Fruit fly (Drosophila melanogaster): ENCODE measurements around the gene CG42750.

Gene CG42750

dm6 chr2L:18310489-18310888, 34.9 kb upstream of the CG42750 start (continued):
- no peak for TF ChIP-seq ERR (GFP tag; optimal IDR thresholded peaks at IDR 0.05)
- peak; percentile 80 for TF ChIP-seq Ada2b (GFP tag; IDR thresholded peaks at IDR 0.05)
- TF ChIP-seq MESR4 (GFP tag; optimal IDR thresholded peaks at IDR 0.05) = no peak
- TF ChIP-seq Hr3 (GFP tag; optimal IDR thresholded peaks at IDR 0.05) = peak; percentile 48
- no peak for TF ChIP-seq CG5953 (GFP tag; IDR thresholded peaks at IDR 0.05)
- TF ChIP-seq run (tag; optimal IDR thresholded peaks at IDR 0.05) = no peak
- TF ChIP-seq ash1 (GFP tag; optimal IDR thresholded peaks at IDR 0.05) = no peak
- no peak for TF ChIP-seq CG7357 (GFP tag; IDR thresholded peaks at IDR 0.05)
- no peak for TF ChIP-seq CG15479 (GFP tag; optimal IDR thresholded peaks at IDR 0.05)
- TF ChIP-seq repo (GFP tag; optimal IDR thresholded peaks at IDR 0.05) = no peak
- no peak for TF ChIP-seq sc (optimal IDR thresholded peaks at IDR 0.05)
- peak; percentile 68 for TF ChIP-seq sc (GFP tag; optimal IDR thresholded peaks at IDR 0.05)
- TF ChIP-seq Ets97D (GFP tag; optimal IDR thresholded peaks at IDR 0.05) = no peak
- no peak for TF ChIP-seq mld (GFP tag; IDR thresholded peaks at IDR 0.05; ENCODE audit: partially characterized antibody)
- TF ChIP-seq PHDP (tag; optimal IDR thresholded peaks at IDR 0.05) = peak; percentile 73
- TF ChIP-seq onecut (GFP tag; IDR thresholded peaks at IDR 0.05) = peak; percentile 73
- peak; percentile 50 for TF ChIP-seq B-H1 (GFP tag; IDR thresholded peaks at IDR 0.05)
- peak; percentile 70 for TF ChIP-seq az2 (GFP tag; optimal IDR thresholded peaks at IDR 0.05)
- TF ChIP-seq CG7839 (tag; optimal IDR thresholded peaks at IDR 0.05) = peak; percentile 61
- TF ChIP-seq zfh1 (GFP tag; IDR thresholded peaks at IDR 0.05) = peak; percentile 14; the same call in 1 of the 3 replicates
- no peak for TF ChIP-seq pros (GFP tag; optimal IDR thresholded peaks at IDR 0.05)
- peak; percentile 3 for TF ChIP-seq ems (GFP tag; optimal IDR thresholded peaks at IDR 0.05)
- peak; percentile 60 for TF ChIP-seq lab (GFP tag; optimal IDR thresholded peaks at IDR 0.05)
- peak; percentile 4 for TF ChIP-seq CG12104 (GFP tag; optimal IDR thresholded peaks at IDR 0.05)
- no peak for TF ChIP-seq CG17912 (GFP tag; optimal IDR thresholded peaks at IDR 0.05)
- TF ChIP-seq CG8089 (GFP tag; optimal IDR thresholded peaks at IDR 0.05) = no peak
- no peak for TF ChIP-seq psq (GFP tag; optimal IDR thresholded peaks at IDR 0.05)
- TF ChIP-seq salm (tag; optimal IDR thresholded peaks at IDR 0.05) = peak; percentile 6
- TF ChIP-seq Pdp1 (GFP tag; optimal IDR thresholded peaks at IDR 0.05) = no peak
- no peak for TF ChIP-seq eyg (GFP tag; optimal IDR thresholded peaks at IDR 0.05)
- no peak for TF ChIP-seq CG10565 (GFP tag; optimal IDR thresholded peaks at IDR 0.05)
- peak; percentile 56 for TF ChIP-seq tio (GFP tag; optimal IDR thresholded peaks at IDR 0.05)
- no peak for TF ChIP-seq Dfd (GFP tag; optimal IDR thresholded peaks at IDR 0.05)
- peak; percentile 37 for TF ChIP-seq CG8924 (tag; optimal IDR thresholded peaks at IDR 0.05)
- TF ChIP-seq Optix (GFP tag; IDR thresholded peaks at IDR 0.05) = 0 out of 3 replicates have a peak, but pooled peaks have one; percentile 33
- TF ChIP-seq Hr51 (GFP tag; optimal IDR thresholded peaks at IDR 0.05) = peak in 1 of 2 experiments; percentile 64
- no peak for TF ChIP-seq CG11723 (GFP tag; optimal IDR thresholded peaks at IDR 0.05)
- no peak for TF ChIP-seq pb (GFP tag; optimal IDR thresholded peaks at IDR 0.05)
- TF ChIP-seq btn (GFP tag; optimal IDR thresholded peaks at IDR 0.05) = no peak
- no peak for TF ChIP-seq CG16779 (GFP tag; IDR thresholded peaks at IDR 0.05)
- no peak for TF ChIP-seq dm (GFP tag; optimal IDR thresholded peaks at IDR 0.05)
- no peak for TF ChIP-seq CG4328 (GFP tag; optimal IDR thresholded peaks at IDR 0.05)
- no peak for TF ChIP-seq CG4707 (GFP tag; optimal IDR thresholded peaks at IDR 0.05)
- TF ChIP-seq kni (GFP tag; optimal IDR thresholded peaks at IDR 0.05) = no peak
- TF ChIP-seq Bteb2 (GFP tag; optimal IDR thresholded peaks at IDR 0.05) = no peak
- no peak for TF ChIP-seq CG13287 (GFP tag; IDR thresholded peaks at IDR 0.05; ENCODE audit: partially characterized antibody)
- TF ChIP-seq ttk (GFP tag; IDR thresholded peaks at IDR 0.05) = peak; percentile 53; the same call in 1 of the 2 replicates
- TF ChIP-seq Fer1 (GFP tag; optimal IDR thresholded peaks at IDR 0.05) = peak; percentile 54
- TF ChIP-seq CG2678 (tag; optimal IDR thresholded peaks at IDR 0.05) = peak; percentile 72
- peak; percentile 13 for TF ChIP-seq cato (GFP tag; optimal IDR thresholded peaks at IDR 0.05; ENCODE audit: borderline replicate concordance)
- no peak for TF ChIP-seq CG5180 (GFP tag; optimal IDR thresholded peaks at IDR 0.05)

All from whole organism, embryonic.